Fruit fly (Drosophila melanogaster): Measurements from ENCODE around the gene Trf.

dm6 chr2L:8039688-8040087 is 33.0 kb upstream of the Trf start, which contains the start of gene CG7367:
- no peak for TF ChIP-seq CG11617 (GFP tag; optimal IDR thresholded peaks at IDR 0.05)
- TF ChIP-seq CG7101 (tag; optimal IDR thresholded peaks at IDR 0.05), result no peak
- TF ChIP-seq CG33017 (tag; optimal IDR thresholded peaks at IDR 0.05), result no peak
- TF ChIP-seq Hr96 (GFP tag; optimal IDR thresholded peaks at IDR 0.05), result no peak
- no peak for TF ChIP-seq pad (GFP tag; optimal IDR thresholded peaks at IDR 0.05)
- TF ChIP-seq Mnt (GFP tag; optimal IDR thresholded peaks at IDR 0.05), result no peak
- no peak for TF ChIP-seq Crg-1 (GFP tag; optimal IDR thresholded peaks at IDR 0.05)

Measured in whole organism, adult.